Fruit fly (Drosophila melanogaster) whole organism, embryonic: ENCODE measurements around the gene PCNA2.
A peak's percentile ranks its signal among the peaks of the same experiment; 100 is the strongest.

Experiments used
- ATbp ChIP-seq: fragments of 200-800 bp; sonication (Bioruptor generic); optimal IDR thresholded peaks from 2 replicates; lab custom pipeline; 2017; ENCODE audit warnings: missing biosample characterization, mild to moderate bottlenecking, missing genetic modification characterization, missing genetic modification reagents
- CG10147 ChIP-seq: fragments of 200-800 bp; sonication (Bioruptor generic); optimal IDR thresholded peaks from 2 replicates; lab custom pipeline; 2019; ENCODE audit warnings: missing biosample characterization, mild to moderate bottlenecking, missing genetic modification characterization, moderate library complexity
- CG12155 ChIP-seq: fragments of 200-800 bp; sonication (Bioruptor generic); optimal IDR thresholded peaks from 3 replicates; lab custom pipeline; 2016; ENCODE audit warnings: missing biosample characterization, missing genetic modification characterization
- CG12299 ChIP-seq: fragments of 200-800 bp; sonication (Bioruptor generic); optimal IDR thresholded peaks from 2 replicates; lab custom pipeline; 2018; ENCODE audit warnings: missing biosample characterization, mild to moderate bottlenecking, missing genetic modification characterization
- CG13775 ChIP-seq: fragments of 200-800 bp; sonication (Bioruptor generic); optimal IDR thresholded peaks from 3 replicates; lab custom pipeline; 2017; ENCODE audit warnings: missing biosample characterization, mild to moderate bottlenecking, missing genetic modification characterization
- CG17186 ChIP-seq: fragments of 200-800 bp; sonication (Bioruptor generic); optimal IDR thresholded peaks from 3 replicates; lab custom pipeline; 2017; ENCODE audit warnings: missing biosample characterization, missing genetic modification reagents, missing genetic modification characterization
- CG17359 ChIP-seq: fragments of 200-800 bp; sonication (Bioruptor generic); optimal IDR thresholded peaks from 3 replicates; lab custom pipeline; 2018; ENCODE audit warnings: missing biosample characterization, mild to moderate bottlenecking, missing genetic modification characterization, moderate library complexity
- CG17568 ChIP-seq: fragments of 200-800 bp; sonication (Bioruptor generic); optimal IDR thresholded peaks from 2 replicates; lab custom pipeline; 2018; ENCODE audit warnings: missing biosample characterization, mild to moderate bottlenecking, missing genetic modification characterization, moderate library complexity
- CG31441 ChIP-seq: fragments of 200-800 bp; sonication (Bioruptor generic); IDR thresholded peaks from 2 replicates; pipeline ENCODE4 v1.3.6; 2022; ENCODE audit warnings: missing biosample characterization, missing genetic modification characterization
- CG34376 ChIP-seq: fragments of 200-800 bp; sonication (Bioruptor generic); optimal IDR thresholded peaks from 2 replicates; lab custom pipeline; 2018; ENCODE audit warnings: missing biosample characterization, mild to moderate bottlenecking, missing genetic modification characterization
- CG42726 ChIP-seq: fragments of 200-800 bp; sonication (Bioruptor generic); IDR thresholded peaks from 2 replicates; pipeline ENCODE4 v1.3.6; 2022; ENCODE audit warnings: missing biosample characterization, missing genetic modification characterization; ENCODE audit not compliant: partially characterized antibody
- CG7556 ChIP-seq: fragments of 200-800 bp; sonication (Bioruptor generic); optimal IDR thresholded peaks from 2 replicates; lab custom pipeline; 2017; ENCODE audit warnings: missing biosample characterization, mild to moderate bottlenecking, missing genetic modification characterization
- CTCF ChIP-seq: fragments of 200-800 bp; sonication (Bioruptor generic); optimal IDR thresholded peaks from 2 replicates; lab custom pipeline; 2017; ENCODE audit warnings: missing biosample characterization, mild to moderate bottlenecking, missing genetic modification characterization, moderate library complexity
- Chrac-16 ChIP-seq: fragments of 200-800 bp; sonication (Bioruptor generic); optimal IDR thresholded peaks from 3 replicates; lab custom pipeline; 2016; ENCODE audit warnings: missing biosample characterization, missing genetic modification characterization
- Dip2 ChIP-seq: fragments of 200-800 bp; sonication (Bioruptor generic); IDR thresholded peaks from 2 replicates; pipeline ENCODE4 v1.3.6; 2022; ENCODE audit warnings: missing biosample characterization, missing genetic modification characterization
- GATAe ChIP-seq: fragments of 200-800 bp; sonication (Bioruptor generic); conservative IDR thresholded peaks from 2 replicates; pipeline ENCODE4 v1.3.6; 2022; ENCODE audit warnings: missing biosample characterization, missing genetic modification characterization
- Gug ChIP-seq: fragments of 200-800 bp; sonication (Bioruptor generic); IDR thresholded peaks from 4 replicates; pipeline ENCODE4 v1.3.6; 2022; ENCODE audit warnings: missing biosample characterization, missing genetic modification characterization
- Hey ChIP-seq: fragments of 200-800 bp; sonication (Bioruptor generic); optimal IDR thresholded peaks from 3 replicates; lab custom pipeline; 2018; ENCODE audit warnings: missing biosample characterization, mild to moderate bottlenecking, missing genetic modification characterization
- HmgZ ChIP-seq: fragments of 200-800 bp; sonication (Bioruptor generic); optimal IDR thresholded peaks from 2 replicates; lab custom pipeline; 2018; ENCODE audit warnings: missing biosample characterization, mild to moderate bottlenecking, missing genetic modification characterization
- Hsf ChIP-seq: fragments of 200-800 bp; sonication (Bioruptor generic); optimal IDR thresholded peaks from 3 replicates; lab custom pipeline; 2016; ENCODE audit warnings: missing biosample characterization, missing genetic modification characterization
- Kr ChIP-seq: fragments of 200-800 bp; sonication (Bioruptor generic); optimal IDR thresholded peaks from 2 replicates; lab custom pipeline; 2017; ENCODE audit warnings: missing biosample characterization, mild to moderate bottlenecking, missing genetic modification characterization
- Med ChIP-seq: fragments of 200-800 bp; sonication (Bioruptor generic); peaks from one replicate; lab custom pipeline; 2016; ENCODE audit warnings: missing biosample characterization, missing genetic modification characterization, mild to moderate bottlenecking, inconsistent platforms, moderate library complexity
- Pdp1 ChIP-seq, 2 experiments: fragments of 200-800 bp; sonication (Bioruptor generic); optimal IDR thresholded peaks; 3 replicates each; lab custom pipeline; 2016; ENCODE audit warnings: missing biosample characterization in 2 of 2, missing genetic modification characterization in 2 of 2, mild to moderate bottlenecking in 1 of 2, moderate library complexity in 1 of 2
- Taf1 ChIP-seq: fragments of 200-800 bp; sonication (Bioruptor generic); IDR thresholded peaks from 2 replicates; pipeline ENCODE4 v1.3.6; 2022; ENCODE audit warnings: missing biosample characterization, missing genetic modification characterization
- amos ChIP-seq: fragments of 200-800 bp; sonication (Bioruptor generic); IDR thresholded peaks from 2 replicates; pipeline ENCODE4 v1.3.6; 2022; ENCODE audit warnings: missing biosample characterization, missing genetic modification characterization; ENCODE audit not compliant: partially characterized antibody
- aop ChIP-seq: fragments of 200-800 bp; sonication (Bioruptor generic); IDR thresholded peaks from 2 replicates; pipeline ENCODE4 v1.3.6; 2022; ENCODE audit warnings: missing biosample characterization, missing genetic modification characterization
- ap ChIP-seq: fragments of 200-800 bp; sonication (Bioruptor generic); IDR thresholded peaks from 2 replicates; pipeline ENCODE4 v1.3.6; 2022; ENCODE audit warnings: missing biosample characterization, missing genetic modification characterization
- chif ChIP-seq, 2 experiments: fragments of 200-800 bp; sonication (Bioruptor generic); optimal IDR thresholded peaks; 3 replicates each; lab custom pipeline; 2016; ENCODE audit warnings: missing biosample characterization in 2 of 2, missing genetic modification characterization in 2 of 2
- chn ChIP-seq: fragments of 200-800 bp; sonication (Bioruptor generic); optimal IDR thresholded peaks from 2 replicates; lab custom pipeline; 2016; ENCODE audit warnings: missing biosample characterization, missing genetic modification characterization
- cwo ChIP-seq: fragments of 200-800 bp; sonication (Bioruptor generic); optimal IDR thresholded peaks from 3 replicates; lab custom pipeline; 2017; ENCODE audit warnings: missing biosample characterization, missing genetic modification characterization, mild to moderate bottlenecking, moderate library complexity, missing genetic modification reagents
- da ChIP-seq: fragments of 200-800 bp; sonication (Bioruptor generic); optimal IDR thresholded peaks from 2 replicates; lab custom pipeline; 2016; ENCODE audit warnings: missing biosample characterization, missing genetic modification characterization
- exex ChIP-seq: fragments of 200-800 bp; sonication (Bioruptor generic); optimal IDR thresholded peaks from 4 replicates; lab custom pipeline; 2018; ENCODE audit warnings: missing biosample characterization, mild to moderate bottlenecking, missing genetic modification characterization, moderate library complexity
- gce ChIP-seq: fragments of 200-800 bp; sonication (Bioruptor generic); IDR thresholded peaks from 3 replicates; pipeline ENCODE4 v1.3.6; 2022; ENCODE audit warnings: missing biosample characterization, missing genetic modification characterization
- gem ChIP-seq: fragments of 200-800 bp; sonication (Bioruptor generic); optimal IDR thresholded peaks from 2 replicates; lab custom pipeline; 2019; ENCODE audit warnings: missing biosample characterization, mild to moderate bottlenecking, missing genetic modification characterization, moderate library complexity
- grn ChIP-seq: fragments of 200-800 bp; sonication (Bioruptor generic); optimal IDR thresholded peaks from 3 replicates; lab custom pipeline; 2017; ENCODE audit warnings: missing biosample characterization, missing genetic modification characterization
- insv ChIP-seq, 2 experiments: fragments of 200-800 bp; sonication (Bioruptor generic); optimal IDR thresholded peaks; 3 replicates each; lab custom pipeline; 2016 to 2018; ENCODE audit warnings: missing biosample characterization in 2 of 2, missing genetic modification characterization in 2 of 2
- lbe ChIP-seq: fragments of 200-800 bp; sonication (Bioruptor generic); optimal IDR thresholded peaks from 2 replicates; lab custom pipeline; 2016; ENCODE audit warnings: missing biosample characterization, mild to moderate bottlenecking, missing genetic modification characterization
- lilli ChIP-seq: fragments of 200-800 bp; sonication (Bioruptor generic); optimal IDR thresholded peaks from 3 replicates; lab custom pipeline; 2016; ENCODE audit warnings: missing biosample characterization, missing genetic modification characterization
- luna ChIP-seq: fragments of 200-800 bp; sonication (Bioruptor generic); optimal IDR thresholded peaks from 2 replicates; lab custom pipeline; 2016; ENCODE audit warnings: missing biosample characterization, missing genetic modification characterization
- nerfin-1 ChIP-seq: fragments of 200-800 bp; sonication (Bioruptor generic); optimal IDR thresholded peaks from 3 replicates; lab custom pipeline; 2019; ENCODE audit warnings: missing biosample characterization, mild to moderate bottlenecking, missing genetic modification characterization, moderate library complexity
- sd ChIP-seq: fragments of 200-800 bp; sonication (Bioruptor generic); optimal IDR thresholded peaks from 3 replicates; lab custom pipeline; 2018; ENCODE audit warnings: missing biosample characterization, mild to moderate bottlenecking, missing genetic modification characterization, moderate library complexity
- sens ChIP-seq: fragments of 200-800 bp; sonication (Bioruptor generic); peaks from one replicate; lab custom pipeline; 2016; ENCODE audit warnings: missing biosample characterization, missing genetic modification characterization
- sug ChIP-seq: fragments of 200-800 bp; optimal IDR thresholded peaks from 2 replicates; lab custom pipeline; 2019; ENCODE audit warnings: missing biosample characterization, mild to moderate bottlenecking, missing genetic modification characterization, moderate library complexity
- tgo ChIP-seq: fragments of 200-800 bp; sonication (Bioruptor generic); IDR thresholded peaks from 3 replicates; pipeline ENCODE4 v1.3.6; 2022; ENCODE audit warnings: missing biosample characterization, missing genetic modification characterization
- toy ChIP-seq: fragments of 200-800 bp; sonication (Bioruptor generic); IDR thresholded peaks from 2 replicates; pipeline ENCODE4 v1.3.6; 2022; ENCODE audit warnings: missing biosample characterization, missing genetic modification characterization
- ttk ChIP-seq: fragments of 200-800 bp; sonication (Bioruptor generic); IDR thresholded peaks from 2 replicates; pipeline ENCODE4 v2.1.2; 2022; ENCODE audit warnings: missing biosample characterization, missing genetic modification characterization
- tup ChIP-seq: fragments of 200-800 bp; sonication (Bioruptor generic); optimal IDR thresholded peaks from 2 replicates; lab custom pipeline; 2016; ENCODE audit warnings: missing biosample characterization, mild to moderate bottlenecking, missing genetic modification characterization, moderate library complexity
- unc-4 ChIP-seq: fragments of 200-800 bp; sonication (Bioruptor generic); IDR thresholded peaks from 2 replicates; pipeline ENCODE4 v1.3.6; 2022; ENCODE audit warnings: missing biosample characterization, missing genetic modification characterization; ENCODE audit not compliant: partially characterized antibody
- wek ChIP-seq: fragments of 200-800 bp; sonication (Bioruptor generic); optimal IDR thresholded peaks from 3 replicates; lab custom pipeline; 2018; ENCODE audit warnings: missing biosample characterization, mild to moderate bottlenecking, missing genetic modification characterization, moderate library complexity
- yki ChIP-seq: fragments of >200 bp; optimal IDR thresholded peaks from 3 replicates; lab custom pipeline; 2018
- zen ChIP-seq: fragments of 200-800 bp; sonication (Bioruptor generic); optimal IDR thresholded peaks from 3 replicates; lab custom pipeline; 2018; ENCODE audit warnings: missing biosample characterization, mild to moderate bottlenecking, missing genetic modification characterization, moderate library complexity
- zf30C ChIP-seq: fragments of 200-800 bp; sonication (Bioruptor generic); optimal IDR thresholded peaks from 3 replicates; lab custom pipeline; 2018; ENCODE audit warnings: missing biosample characterization, mild to moderate bottlenecking, missing genetic modification characterization

PCNA2 gene

dm6 chr2L:19537779-19538456 is 45.9 kb downstream of the PCNA2 start, which contains the start of gene CG13082 (continued):
- TF ChIP-seq chif (GFP tag; optimal IDR thresholded peaks at IDR 0.05; lab: Kevin White, UChicago) (peak; percentile 39 to 51), CG12299 (tag; lab: Kevin White, UChicago) (no peak), CG7556 (GFP tag; lab: Kevin White, UChicago) (peak; percentile 45), ttk (GFP tag; lab: Robert Waterston, UW) (no peak), zf30C (GFP tag; lab: Kevin White, UChicago) (peak; percentile 75), CG31441 (GFP tag; lab: Robert Waterston, UW) (peak; percentile 63), CG12155 (GFP tag; lab: Kevin White, UChicago) (peak; percentile 10), GATAe (GFP tag; lab: Robert Waterston, UW) (no peak), amos (no peak), chn (GFP tag; lab: Kevin White, UChicago) (peak; percentile 22), wek (GFP tag; lab: Kevin White, UChicago) (no peak), CTCF (GFP tag; lab: Kevin White, UChicago) (no peak), CG17359 (tag; lab: Kevin White, UChicago) (peak; percentile 11), CG42726 (no peak), unc-4 (GFP tag; lab: Robert Waterston, UW) (no peak), CG13775 (GFP tag; lab: Kevin White, UChicago) (peak; percentile 54), Dip2 (GFP tag; lab: Robert Waterston, UW) (no peak), tgo (GFP tag; lab: Robert Waterston, UW) (peak; percentile 35; the same call in 1 of the 3 replicates), aop (no peak), zen (tag; lab: Kevin White, UChicago) (peak; percentile 33), tup (peak; percentile 10), lbe (peak; percentile 62), Chrac-16 (GFP tag; lab: Kevin White, UChicago) (peak; percentile 28), sd (tag; lab: Kevin White, UChicago) (no peak), HmgZ (tag; lab: Kevin White, UChicago) (no peak), yki (no peak), Hsf (GFP tag; lab: Kevin White, UChicago) (peak; percentile 51), Taf1 (GFP tag; lab: Robert Waterston, UW) (no peak), insv (GFP tag; optimal IDR thresholded peaks at IDR 0.05; lab: Kevin White, UChicago) (no peak), Gug (GFP tag; lab: Robert Waterston, UW) (no peak), CG17186 (GFP tag; lab: Kevin White, UChicago) (no peak), CG17568 (GFP tag; lab: Kevin White, UChicago) (peak; percentile 5), gem (tag; lab: Kevin White, UChicago) (peak; percentile 76), luna (GFP tag; lab: Kevin White, UChicago) (no peak), ATbp (GFP tag; lab: Kevin White, UChicago) (peak; percentile 31), gce (GFP tag; lab: Robert Waterston, UW) (no peak), Kr (GFP tag; lab: Kevin White, UChicago) (no peak), CG10147 (no peak), da (no peak), toy (GFP tag; lab: Robert Waterston, UW) (no peak)

dm6 chr2L:19535234-19535633 is 48.6 kb downstream of the PCNA2 start, which contains the start of gene CG31697:
TSS of gene CG31697 (plus strand) at chr2L:19535448.
- TF ChIP-seq sens (GFP tag; lab: Kevin White, UChicago) (peak; percentile 56), lilli (no peak), sug (tag; lab: Kevin White, UChicago) (peak; percentile 58), sd (tag; lab: Kevin White, UChicago) (peak; percentile 69), grn (peak; percentile 21), Pdp1 (GFP tag; optimal IDR thresholded peaks at IDR 0.05; lab: Kevin White, UChicago) (peak in 1 of 2 experiments; percentile 8), exex (peak; percentile 78), Hey (tag; lab: Kevin White, UChicago) (peak; percentile 68), cwo (peak; percentile 75), CG34376 (peak; percentile 35), ap (no peak), Med (GFP tag; lab: Kevin White, UChicago) (peak; percentile 43), nerfin-1 (tag; lab: Kevin White, UChicago) (peak; percentile 76)
